Fruit fly (Drosophila melanogaster): ENCODE measurements around the gene CG32669.

Gene CG32669

DNA sequence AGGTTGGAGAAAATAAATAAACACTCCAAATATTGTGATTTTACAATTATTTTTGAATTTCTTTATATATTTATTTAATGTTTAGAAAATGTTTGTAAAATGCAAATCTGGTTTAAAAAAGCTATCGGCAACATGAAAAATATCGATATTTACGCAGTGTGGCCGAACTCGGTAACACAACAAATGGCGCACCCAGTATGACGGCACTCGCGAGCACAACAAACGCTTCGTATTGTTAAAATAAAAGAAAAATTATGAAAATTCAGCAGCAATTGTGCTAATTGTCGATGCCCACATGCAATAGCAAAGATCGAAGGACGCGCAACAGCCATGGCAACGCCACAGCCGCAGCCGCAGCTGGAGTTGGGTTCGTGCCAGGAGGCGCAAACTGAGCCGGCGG is 3.7 kb upstream of the CG32669 start, which contains the start of gene CG2202 (continued):
- TF ChIP-seq CG1832 (GFP tag; optimal IDR thresholded peaks at IDR 0.05): no peak
- peak; percentile 65 for TF ChIP-seq CG9797 (GFP tag; optimal IDR thresholded peaks at IDR 0.05)
- no peak for TF ChIP-seq lilli (GFP tag; optimal IDR thresholded peaks at IDR 0.05)
- TF ChIP-seq sd (tag; optimal IDR thresholded peaks at IDR 0.05): peak; percentile 48
- no peak for TF ChIP-seq ewg (GFP tag; optimal IDR thresholded peaks at IDR 0.05)
- peak; percentile 10 for TF ChIP-seq CG13424 (tag; optimal IDR thresholded peaks at IDR 0.05)
- TF ChIP-seq bigmax (GFP tag; optimal IDR thresholded peaks at IDR 0.05): no peak
- TF ChIP-seq caup (GFP tag; optimal IDR thresholded peaks at IDR 0.05; ENCODE audit: severe bottlenecking): no peak

DNA sequence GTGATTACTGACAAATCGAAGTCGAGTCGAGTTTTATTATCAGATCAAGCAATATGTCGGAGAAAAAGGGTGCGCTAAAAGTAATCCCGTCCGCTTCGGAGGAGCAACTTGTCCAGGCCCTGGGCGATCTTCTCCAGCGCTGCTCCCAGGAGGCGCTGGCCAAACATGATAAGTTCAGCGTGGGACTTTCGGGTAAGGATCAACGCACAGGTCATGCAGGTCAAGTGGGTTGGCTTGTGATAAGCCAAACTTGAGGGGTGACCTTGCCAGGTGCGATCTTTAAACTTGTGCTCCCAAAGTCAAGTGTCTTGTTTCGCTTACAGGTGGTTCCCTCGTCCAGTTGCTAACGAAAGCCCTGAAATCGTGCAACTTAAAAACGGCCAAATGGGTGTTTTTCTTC is 2.6 kb upstream of the CG32669 start:
- peak; percentile 7 for TF ChIP-seq MESR4 (GFP tag; optimal IDR thresholded peaks at IDR 0.05)
- peak in 1 of 2 experiments; percentile 35 for TF ChIP-seq Hr78 (GFP tag; optimal IDR thresholded peaks at IDR 0.05)
- no peak for TF ChIP-seq D19A (tag; optimal IDR thresholded peaks at IDR 0.05)
- TF ChIP-seq ERR (GFP tag; optimal IDR thresholded peaks at IDR 0.05): peak; percentile 8
- TF ChIP-seq CrebB (tag; optimal IDR thresholded peaks at IDR 0.05): no peak
- TF ChIP-seq Sox102F (GFP tag; optimal IDR thresholded peaks at IDR 0.05): no peak
- TF ChIP-seq Ravus (GFP tag; IDR thresholded peaks at IDR 0.05): no peak
- TF ChIP-seq ems (GFP tag; optimal IDR thresholded peaks at IDR 0.05): no peak

DNA sequence GAGAGGGAATG is 2.4 kb upstream of the CG32669 start, which contains the start of gene Pgls:
Pgls (plus strand) TSS at position 3 of the 11 bp plus-strand sequence.
- TF ChIP-seq crp (GFP tag; optimal IDR thresholded peaks at IDR 0.05): no peak
- TF ChIP-seq CG42726 (GFP tag; IDR thresholded peaks at IDR 0.05; ENCODE audit: partially characterized antibody): no peak
- TF ChIP-seq CG32532 (GFP tag; IDR thresholded peaks at IDR 0.05): no peak
- TF ChIP-seq CG4730 (GFP tag; IDR thresholded peaks at IDR 0.05): no peak
- no peak for TF ChIP-seq sna (GFP tag; IDR thresholded peaks at IDR 0.05; ENCODE audit: partially characterized antibody)
- TF ChIP-seq CG18476 (GFP tag; optimal IDR thresholded peaks at IDR 0.05): no peak
- no peak for TF ChIP-seq CG6813 (GFP tag; optimal IDR thresholded peaks at IDR 0.05)
- no peak for TF ChIP-seq Hr51 (GFP tag; optimal IDR thresholded peaks at IDR 0.05)
- no peak for TF ChIP-seq lbe (GFP tag; optimal IDR thresholded peaks at IDR 0.05)
- no peak for TF ChIP-seq grau (tag; optimal IDR thresholded peaks at IDR 0.05)
- no peak for TF ChIP-seq z (GFP tag; IDR thresholded peaks at IDR 0.05)
- TF ChIP-seq schlank (tag; optimal IDR thresholded peaks at IDR 0.05): no peak
- no peak for TF ChIP-seq HLH3B (GFP tag; IDR thresholded peaks at IDR 0.05)
- TF ChIP-seq tio (GFP tag; optimal IDR thresholded peaks at IDR 0.05): no peak
- no peak for TF ChIP-seq bab2 (GFP tag; optimal IDR thresholded peaks at IDR 0.05)

dm6 chrX:10846972-10847435 is 2.1 kb upstream of the CG32669 start, which contains the start of gene sbr:
Gene sbr (minus strand): TSS chrX:10847092.
- TF ChIP-seq CG8388 (GFP tag; optimal IDR thresholded peaks at IDR 0.05) (no peak), Fer1 (GFP tag; optimal IDR thresholded peaks at IDR 0.05) (no peak), Poxn (GFP tag; IDR thresholded peaks at IDR 0.05) (no peak), CG6175 (GFP tag; IDR thresholded peaks at IDR 0.05) (no peak), wor (GFP tag; IDR thresholded peaks at IDR 0.05) (no peak), CG8478 (optimal IDR thresholded peaks at IDR 0.05) (no peak), Doc2 (GFP tag; IDR thresholded peaks at IDR 0.05) (no peak), pan (optimal IDR thresholded peaks at IDR 0.05) (no peak), pan (GFP tag; optimal IDR thresholded peaks at IDR 0.05 in 1 of 2, IDR thresholded peaks at IDR 0.05 in 1 of 2) (no peak), NfI (GFP tag; optimal IDR thresholded peaks at IDR 0.05) (no peak), CG10366 (GFP tag; IDR thresholded peaks at IDR 0.05) (no peak), gcm (GFP tag; optimal IDR thresholded peaks at IDR 0.05) (no peak), CG10147 (GFP tag; optimal IDR thresholded peaks at IDR 0.05) (no peak), CG7745 (tag; optimal IDR thresholded peaks at IDR 0.05) (no peak), Rfx (GFP tag; IDR thresholded peaks at IDR 0.05) (peak; percentile 47; the same call in 1 of the 2 replicates), Opbp (GFP tag; IDR thresholded peaks at IDR 0.05; ENCODE audit: partially characterized antibody) (peak; percentile 71; the same call in 2 of the 3 replicates), CG33557 (GFP tag; optimal IDR thresholded peaks at IDR 0.05) (no peak), Mad (GFP tag; optimal IDR thresholded peaks at IDR 0.05) (no peak)

All from whole organism, embryonic.